Worm (Caenorhabditis elegans): ENCODE data around the gene H03G16.6.

The H03G16.6 gene

ce11 chrX:15026008-15026407 is 26.5 kb upstream of the H03G16.6 start, which contains the start of gene seb-3:
seb-3 (plus strand) TSS chrX:15026308.
- TF ChIP-seq ceh-8 (GFP tag; optimal IDR thresholded peaks at IDR 0.05) (no peak), nhr-237 (tag; optimal IDR thresholded peaks at IDR 0.05) (no peak), sox-4 (tag; optimal IDR thresholded peaks at IDR 0.05) (no peak), ceh-63 (GFP tag; optimal IDR thresholded peaks at IDR 0.05) (no peak), aha-1 (tag; optimal IDR thresholded peaks at IDR 0.05) (no peak), nhr-28 (tag; optimal IDR thresholded peaks at IDR 0.05) (no peak), lin-13 (GFP tag; optimal IDR thresholded peaks at IDR 0.05) (no peak), mdl-1 (tag; optimal IDR thresholded peaks at IDR 0.05) (no peak), unc-62 (GFP tag; optimal IDR thresholded peaks at IDR 0.05) (no peak), nhr-85 (tag) (no peak), nhr-12 (tag; optimal IDR thresholded peaks at IDR 0.05) (no peak), zip-4 (GFP tag; optimal IDR thresholded peaks at IDR 0.05) (no peak), tlp-1 (tag; optimal IDR thresholded peaks at IDR 0.05) (no peak), elt-2 (tag; optimal IDR thresholded peaks at IDR 0.05) (no peak), C04F5.9 (tag; optimal IDR thresholded peaks at IDR 0.05) (no peak), unc-130 (tag; optimal IDR thresholded peaks at IDR 0.05) (no peak), nhr-47 (tag; optimal IDR thresholded peaks at IDR 0.05) (no peak), irx-1 (tag; optimal IDR thresholded peaks at IDR 0.05) (no peak), zag-1 (tag; optimal IDR thresholded peaks at IDR 0.05) (no peak), hpl-2 (GFP tag; optimal IDR thresholded peaks at IDR 0.05) (no peak)

- TF ChIP-seq unc-30 (tag; optimal IDR thresholded peaks at IDR 0.05) (no peak), lin-14 (GFP tag; optimal IDR thresholded peaks at IDR 0.05) (peak; percentile 31)
Observed at ce11 chrX:15027566-15027965, 24.9 kb upstream of the H03G16.6 start.

- TF ChIP-seq unc-130 (tag; optimal IDR thresholded peaks at IDR 0.05) (no peak), dpl-1 (GFP tag; optimal IDR thresholded peaks at IDR 0.05) (no peak), isw-1 (GFP tag; IDR thresholded peaks at IDR 0.05) (no peak), ceh-82 (tag; optimal IDR thresholded peaks at IDR 0.05) (no peak), snpc-4 (tag; optimal IDR thresholded peaks at IDR 0.05) (no peak), mab-9 (GFP tag; IDR thresholded peaks at IDR 0.05) (no peak), sptf-1 (tag; optimal IDR thresholded peaks at IDR 0.05) (no peak), xbp-1 (tag; optimal IDR thresholded peaks at IDR 0.05) (no peak)
Observed at ce11 chrX:15027997-15028396, 24.5 kb upstream of the H03G16.6 start.

ce11 chrX:15034787-15035186 is 17.7 kb upstream of the H03G16.6 start, which contains the start of gene dsc-1:
dsc-1 (minus strand) TSS chrX:15034832.
- TF ChIP-seq sox-4 (tag; optimal IDR thresholded peaks at IDR 0.05), result no peak
- peak; percentile 62 for TF ChIP-seq fkh-4 (tag; optimal IDR thresholded peaks at IDR 0.05; ENCODE audit: borderline replicate concordance)
- TF ChIP-seq nhr-28 (tag; optimal IDR thresholded peaks at IDR 0.05), result no peak
- TF ChIP-seq elt-3 (tag; optimal IDR thresholded peaks at IDR 0.05), result no peak
- TF ChIP-seq mef-2 (tag; optimal IDR thresholded peaks at IDR 0.05), result no peak
- no peak for TF ChIP-seq F16B12.6 (tag; optimal IDR thresholded peaks at IDR 0.05)
- TF ChIP-seq aha-1 (tag; optimal IDR thresholded peaks at IDR 0.05), result no peak
- TF ChIP-seq ceh-82 (tag; optimal IDR thresholded peaks at IDR 0.05), result no peak
- peak; percentile 1 for TF ChIP-seq nhr-47 (tag; optimal IDR thresholded peaks at IDR 0.05)
- TF ChIP-seq hlh-17 (GFP tag; optimal IDR thresholded peaks at IDR 0.05; ENCODE audit: borderline replicate concordance), result no peak
- no peak for TF ChIP-seq elt-2 (tag; optimal IDR thresholded peaks at IDR 0.05)
- no peak for TF ChIP-seq pqm-1 (tag; optimal IDR thresholded peaks at IDR 0.05)
- no peak for TF ChIP-seq swsn-7 (tag; optimal IDR thresholded peaks at IDR 0.05)
- TF ChIP-seq pax-3 (tag; optimal IDR thresholded peaks at IDR 0.05), result peak; percentile 72
- TF ChIP-seq sptf-1 (tag; optimal IDR thresholded peaks at IDR 0.05), result no peak
- no peak for TF ChIP-seq aly-2 (tag; optimal IDR thresholded peaks at IDR 0.05)
- no peak for TF ChIP-seq Y116A8C.19 (tag; optimal IDR thresholded peaks at IDR 0.05; ENCODE audit: borderline replicate concordance)

All from whole organism, L1 larva.